Comparison of ENCODE assay signal across 1 fruit fly cellular context in genomic region chr2L:18136427-18136857, dm6.
TF ChIP-seq lines count a peak whose summit lies in the region.

No protein-coding gene starts in this region.

TF ChIP-seq in whole organism, embryonic, 481 proteins besides CTCF, POLR2A, EP300 and RAD21 (continued from another document):
- no peak for TF ChIP-seq CG14667 (GFP tag; IDR thresholded peaks at IDR 0.05; lab: Robert Waterston, UW)
- TF ChIP-seq Meics (GFP tag; optimal IDR thresholded peaks at IDR 0.05; lab: Kevin White, UChicago) = peak; percentile 72
- peak; percentile 66 for TF ChIP-seq gro (GFP tag; optimal IDR thresholded peaks at IDR 0.05; lab: Kevin White, UChicago)
- no peak for TF ChIP-seq Antp (GFP tag; optimal IDR thresholded peaks at IDR 0.05; lab: Kevin White, UChicago)
- TF ChIP-seq HLH54F (GFP tag; optimal IDR thresholded peaks at IDR 0.05; lab: Kevin White, UChicago) = peak; percentile 31
- peak; percentile 61 for TF ChIP-seq CHES-1-like (GFP tag; optimal IDR thresholded peaks at IDR 0.05; lab: Kevin White, UChicago)
- no peak for TF ChIP-seq CG30431 (GFP tag; optimal IDR thresholded peaks at IDR 0.05; lab: Kevin White, UChicago)
- no peak for TF ChIP-seq cato (GFP tag; optimal IDR thresholded peaks at IDR 0.05; lab: Kevin White, UChicago; ENCODE audit: borderline replicate concordance)
- TF ChIP-seq repo (GFP tag; optimal IDR thresholded peaks at IDR 0.05; lab: Kevin White, UChicago) = no peak
- TF ChIP-seq D19B (GFP tag; optimal IDR thresholded peaks at IDR 0.05; lab: Kevin White, UChicago) = peak; percentile 24
- no peak for TF ChIP-seq CG4282 (GFP tag; optimal IDR thresholded peaks at IDR 0.05; lab: Kevin White, UChicago)
- TF ChIP-seq cas (GFP tag; IDR thresholded peaks at IDR 0.05; lab: Robert Waterston, UW) = no peak
- peak; percentile 75 for TF ChIP-seq CG18599 (GFP tag; optimal IDR thresholded peaks at IDR 0.05; lab: Kevin White, UChicago)
- TF ChIP-seq cwo (GFP tag; optimal IDR thresholded peaks at IDR 0.05; lab: Kevin White, UChicago) = peak; percentile 55
- TF ChIP-seq Dip3 (GFP tag; optimal IDR thresholded peaks at IDR 0.05; lab: Kevin White, UChicago) = peak; percentile 38
- no peak for TF ChIP-seq peb (GFP tag; IDR thresholded peaks at IDR 0.05; lab: Robert Waterston, UW)
- peak; percentile 42 for TF ChIP-seq disco-r (GFP tag; optimal IDR thresholded peaks at IDR 0.05; lab: Kevin White, UChicago)
- TF ChIP-seq gcm (GFP tag; optimal IDR thresholded peaks at IDR 0.05; lab: Kevin White, UChicago) = no peak
- no peak for TF ChIP-seq CG3065 (GFP tag; optimal IDR thresholded peaks at IDR 0.05; lab: Kevin White, UChicago)
- no peak for TF ChIP-seq mld (GFP tag; IDR thresholded peaks at IDR 0.05; lab: Robert Waterston, UW; ENCODE audit: partially characterized antibody)
- no peak for TF ChIP-seq az2 (GFP tag; optimal IDR thresholded peaks at IDR 0.05; lab: Kevin White, UChicago)
- TF ChIP-seq tin (GFP tag; optimal IDR thresholded peaks at IDR 0.05; lab: Kevin White, UChicago) = no peak
- TF ChIP-seq chm (GFP tag; IDR thresholded peaks at IDR 0.05; lab: Robert Waterston, UW) = no peak
- TF ChIP-seq gcm2 (GFP tag; optimal IDR thresholded peaks at IDR 0.05; lab: Kevin White, UChicago) = no peak
- TF ChIP-seq CG8944 (GFP tag; optimal IDR thresholded peaks at IDR 0.05; lab: Kevin White, UChicago) = no peak
- TF ChIP-seq NK7.1 (GFP tag; optimal IDR thresholded peaks at IDR 0.05; lab: Kevin White, UChicago) = no peak
- TF ChIP-seq CrebB (tag; optimal IDR thresholded peaks at IDR 0.05; lab: Kevin White, UChicago) = peak; percentile 18
- no peak for TF ChIP-seq da (GFP tag; optimal IDR thresholded peaks at IDR 0.05; lab: Kevin White, UChicago)
- no peak for TF ChIP-seq klu (GFP tag; IDR thresholded peaks at IDR 0.05; lab: Robert Waterston, UW)
- TF ChIP-seq CG14965 (GFP tag; optimal IDR thresholded peaks at IDR 0.05; lab: Kevin White, UChicago; ENCODE audit: borderline replicate concordance) = no peak
- no peak for TF ChIP-seq lmd (GFP tag; IDR thresholded peaks at IDR 0.05; lab: Robert Waterston, UW)
- TF ChIP-seq CG7745 (tag; optimal IDR thresholded peaks at IDR 0.05; lab: Kevin White, UChicago) = no peak
- TF ChIP-seq CG17385 (GFP tag; optimal IDR thresholded peaks at IDR 0.05; lab: Kevin White, UChicago) = peak; percentile 21
